Worm (Caenorhabditis elegans) whole organism, mixed stage, embryonic: ENCODE results near the gene F13D11.4.

ENCODE experiments used
- cnd-1 ChIP-seq: fragments of 200-800 bp; sonication (Bioruptor generic); optimal IDR thresholded peaks from 2 replicates; lab custom pipeline; 2018; ENCODE audit warnings: mild to moderate bottlenecking, missing genetic modification characterization, missing compliant biosample characterization
- lsy-2 ChIP-seq: fragments of 150-350 bp; optimal IDR thresholded peaks from 2 replicates; lab custom pipeline; 2014; ENCODE audit warnings: missing biosample characterization, missing genetic modification characterization

ce11 chrX:5790915-5791314 lies 43.7 kb downstream of the F13D11.4 start, which contains the start of gene twnk-1:
- TF ChIP-seq lsy-2 (no peak), cnd-1 (tag; lab: Kevin White, UChicago) (no peak)
